Fruit fly (Drosophila melanogaster) whole organism, adult: Measurements from ENCODE around the gene Syt1.
A peak's percentile ranks its signal among the peaks of the same experiment; 100 is the strongest.

Source experiments
- CG11617 ChIP-seq: fragments of 200-800 bp; sonication (Bioruptor generic); optimal IDR thresholded peaks from 2 replicates; lab custom pipeline; 2017; ENCODE audit warnings: mild to moderate bottlenecking, missing biosample characterization, missing genetic modification reagents, missing genetic modification characterization
- CG12768 ChIP-seq: fragments of 200-800 bp; sonication (Bioruptor generic); optimal IDR thresholded peaks from 2 replicates; lab custom pipeline; 2017; ENCODE audit warnings: missing biosample characterization, missing genetic modification characterization, mild to moderate bottlenecking, moderate library complexity, missing genetic modification reagents
- CG14711 ChIP-seq: fragments of 200-800 bp; sonication (Bioruptor generic); optimal IDR thresholded peaks from 2 replicates; lab custom pipeline; 2018; ENCODE audit warnings: missing biosample characterization, mild to moderate bottlenecking, missing genetic modification characterization, moderate library complexity
- CG1620 ChIP-seq: fragments of 200-800 bp; sonication (Bioruptor generic); optimal IDR thresholded peaks from 2 replicates; lab custom pipeline; 2016; ENCODE audit warnings: missing biosample characterization, missing genetic modification characterization
- CG33017 ChIP-seq: fragments of 200-800 bp; sonication (Bioruptor generic); optimal IDR thresholded peaks from 2 replicates; lab custom pipeline; 2018; ENCODE audit warnings: missing biosample characterization, mild to moderate bottlenecking, missing genetic modification characterization, moderate library complexity
- CG5204 ChIP-seq: fragments of 200-800 bp; sonication (Bioruptor generic); optimal IDR thresholded peaks from 2 replicates; lab custom pipeline; 2016; ENCODE audit warnings: missing biosample characterization, missing genetic modification characterization
- CG7045 ChIP-seq: fragments of 200-800 bp; sonication (Bioruptor generic); optimal IDR thresholded peaks from 2 replicates; lab custom pipeline; 2017; ENCODE audit warnings: missing biosample characterization, mild to moderate bottlenecking, missing genetic modification characterization
- CG7101 ChIP-seq: fragments of 200-800 bp; sonication (Bioruptor generic); optimal IDR thresholded peaks from 2 replicates; lab custom pipeline; 2018; ENCODE audit warnings: missing biosample characterization, mild to moderate bottlenecking, missing genetic modification characterization, moderate library complexity
- Clk ChIP-seq: fragments of 200-800 bp; sonication (Bioruptor generic); optimal IDR thresholded peaks from 2 replicates; lab custom pipeline; 2017; ENCODE audit warnings: missing biosample characterization, missing genetic modification characterization
- Crg-1 ChIP-seq: fragments of 200-800 bp; sonication (Bioruptor generic); optimal IDR thresholded peaks from 2 replicates; lab custom pipeline; 2016; ENCODE audit warnings: missing biosample characterization, missing genetic modification characterization
- Hr96 ChIP-seq: fragments of 200-800 bp; sonication (Bioruptor generic); optimal IDR thresholded peaks from 2 replicates; lab custom pipeline; 2016; ENCODE audit warnings: missing biosample characterization, missing genetic modification characterization
- Mnt ChIP-seq: fragments of 200-800 bp; sonication (Bioruptor generic); optimal IDR thresholded peaks from 2 replicates; lab custom pipeline; 2016; ENCODE audit warnings: missing biosample characterization, mild to moderate bottlenecking, missing genetic modification characterization
- bab1 ChIP-seq: fragments of 200-800 bp; sonication (Bioruptor generic); optimal IDR thresholded peaks from 3 replicates; lab custom pipeline; 2019; ENCODE audit warnings: missing biosample characterization, mild to moderate bottlenecking, missing genetic modification characterization, moderate library complexity
- cic ChIP-seq: fragments of 200-800 bp; sonication (Bioruptor generic); optimal IDR thresholded peaks from 2 replicates; lab custom pipeline; 2017; ENCODE audit warnings: missing biosample characterization, mild to moderate bottlenecking, missing genetic modification characterization, moderate library complexity
- cnc ChIP-seq, 2 experiments: fragments of >200 bp; optimal IDR thresholded peaks; 2 replicates each; lab custom pipeline; 2017
- kay ChIP-seq: fragments of 200-800 bp; sonication (Bioruptor generic); peaks from one replicate; lab custom pipeline; 2016; ENCODE audit warnings: missing biosample characterization, missing genetic modification characterization, borderline replicate concordance
- ovo ChIP-seq: fragments of 200-800 bp; sonication (Bioruptor generic); optimal IDR thresholded peaks from 2 replicates; lab custom pipeline; 2016; ENCODE audit warnings: missing biosample characterization, missing genetic modification characterization
- pad ChIP-seq: fragments of 200-800 bp; sonication (Bioruptor generic); optimal IDR thresholded peaks from 3 replicates; lab custom pipeline; 2017; ENCODE audit warnings: missing biosample characterization, missing genetic modification characterization, mild to moderate bottlenecking, moderate library complexity, missing genetic modification reagents
- tj ChIP-seq: fragments of 200-800 bp; sonication (Bioruptor generic); optimal IDR thresholded peaks from 3 replicates; lab custom pipeline; 2017; ENCODE audit warnings: missing biosample characterization, mild to moderate bottlenecking, missing genetic modification characterization, moderate library complexity
- toe ChIP-seq: fragments of 200-800 bp; sonication (Bioruptor generic); optimal IDR thresholded peaks from 2 replicates; lab custom pipeline; 2016; ENCODE audit warnings: missing biosample characterization, missing genetic modification characterization

The Syt1 gene

DNA sequence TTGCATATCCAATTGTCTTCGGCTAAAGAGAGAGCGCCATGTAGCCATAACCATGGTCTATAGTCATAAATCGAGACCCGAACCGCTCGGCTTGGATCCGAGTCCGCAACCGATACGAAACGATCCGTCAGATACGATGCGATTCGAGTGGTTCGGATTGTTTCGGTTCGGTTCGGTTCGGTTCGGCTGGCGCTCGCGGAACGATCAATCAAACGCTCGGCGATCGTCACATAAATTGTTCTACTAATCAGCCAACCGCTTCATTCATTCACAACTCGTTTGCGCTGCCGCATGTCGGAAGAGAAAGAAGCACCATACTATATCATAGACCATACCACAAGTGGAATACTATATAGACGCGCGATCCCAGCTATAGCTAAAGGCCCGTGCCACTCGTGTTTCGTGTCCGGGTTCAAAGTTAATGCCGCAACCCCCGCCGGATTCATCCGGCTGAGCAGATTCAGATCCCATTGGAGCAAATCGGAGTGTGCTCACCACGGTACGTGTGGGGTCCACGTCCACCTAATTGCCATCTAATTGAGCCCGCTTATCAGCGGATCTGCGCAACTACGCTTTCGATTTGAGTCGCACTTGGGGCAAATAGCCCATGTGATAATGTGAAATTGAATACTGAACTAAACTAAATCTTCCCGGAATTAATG, 8.4 kb upstream of the Syt1 start:
- no peak for TF ChIP-seq CG11617 (GFP tag; lab: Kevin White, UChicago)
- peak; percentile 4 for TF ChIP-seq Mnt (GFP tag; lab: Kevin White, UChicago)
- TF ChIP-seq CG12768 (GFP tag; lab: Kevin White, UChicago), result no peak
- TF ChIP-seq CG1620 (GFP tag; lab: Kevin White, UChicago), result no peak
- TF ChIP-seq kay, result no peak
- peak; percentile 24 for TF ChIP-seq Hr96 (GFP tag; lab: Kevin White, UChicago)
- TF ChIP-seq CG5204 (GFP tag; lab: Kevin White, UChicago), result no peak
- peak; percentile 63 for TF ChIP-seq cic (GFP tag; lab: Kevin White, UChicago)
- TF ChIP-seq bab1 (GFP tag; lab: Kevin White, UChicago), result peak; percentile 4
- no peak for TF ChIP-seq cnc (optimal IDR thresholded peaks at IDR 0.05; lab: Kevin White, UChicago)
- TF ChIP-seq pad (GFP tag; lab: Kevin White, UChicago), result no peak
- TF ChIP-seq CG7101 (tag; lab: Kevin White, UChicago), result peak; percentile 17
- TF ChIP-seq Crg-1 (GFP tag; lab: Kevin White, UChicago), result no peak
- no peak for TF ChIP-seq CG7045 (GFP tag; lab: Kevin White, UChicago)
- TF ChIP-seq CG33017 (tag; lab: Kevin White, UChicago), result peak; percentile 4
- TF ChIP-seq toe, result peak; percentile 19
- no peak for TF ChIP-seq Clk (GFP tag; lab: Kevin White, UChicago)
- TF ChIP-seq CG14711 (tag; lab: Kevin White, UChicago), result peak; percentile 21
- TF ChIP-seq ovo (GFP tag; lab: Kevin White, UChicago), result no peak
- no peak for TF ChIP-seq tj (GFP tag; lab: Kevin White, UChicago)

- no peak for TF ChIP-seq CG7045 (GFP tag; lab: Kevin White, UChicago)
- TF ChIP-seq CG14711 (tag; lab: Kevin White, UChicago), result no peak
- no peak for TF ChIP-seq cnc (optimal IDR thresholded peaks at IDR 0.05; lab: Kevin White, UChicago)
- TF ChIP-seq CG11617 (GFP tag; lab: Kevin White, UChicago), result no peak
- no peak for TF ChIP-seq kay
- TF ChIP-seq ovo (GFP tag; lab: Kevin White, UChicago), result no peak
- no peak for TF ChIP-seq pad (GFP tag; lab: Kevin White, UChicago)
Observed at dm6 chr2L:2807597-2807996, 7.8 kb upstream of the Syt1 start.

dm6 chr2L:2806190-2806763, 6.5 kb upstream of the Syt1 start:
- TF ChIP-seq CG7101 (tag; lab: Kevin White, UChicago), result no peak
- no peak for TF ChIP-seq cic (GFP tag; lab: Kevin White, UChicago)
- TF ChIP-seq cnc (optimal IDR thresholded peaks at IDR 0.05; lab: Kevin White, UChicago), result no peak
- no peak for TF ChIP-seq Crg-1 (GFP tag; lab: Kevin White, UChicago)
- no peak for TF ChIP-seq tj (GFP tag; lab: Kevin White, UChicago)
- no peak for TF ChIP-seq kay
- TF ChIP-seq CG11617 (GFP tag; lab: Kevin White, UChicago), result no peak
- TF ChIP-seq toe, result no peak

dm6 chr2L:2804634-2805311, 5.0 kb upstream of the Syt1 start, which contains the start of gene daw:
daw (plus strand) TSS chr2L:2805261.
- TF ChIP-seq cic (GFP tag; lab: Kevin White, UChicago), result peak; percentile 7
- no peak for TF ChIP-seq ovo (GFP tag; lab: Kevin White, UChicago)
- peak; percentile 18 for TF ChIP-seq Mnt (GFP tag; lab: Kevin White, UChicago)
- peak; percentile 36 for TF ChIP-seq kay
- TF ChIP-seq CG11617 (GFP tag; lab: Kevin White, UChicago), result no peak
- peak; percentile 42 for TF ChIP-seq CG12768 (GFP tag; lab: Kevin White, UChicago)

dm6 chr2L:2802527-2802926, 2.7 kb upstream of the Syt1 start:
- no peak for TF ChIP-seq Hr96 (GFP tag; lab: Kevin White, UChicago)
- no peak for TF ChIP-seq toe
- no peak for TF ChIP-seq CG1620 (GFP tag; lab: Kevin White, UChicago)
- no peak for TF ChIP-seq tj (GFP tag; lab: Kevin White, UChicago)

DNA sequence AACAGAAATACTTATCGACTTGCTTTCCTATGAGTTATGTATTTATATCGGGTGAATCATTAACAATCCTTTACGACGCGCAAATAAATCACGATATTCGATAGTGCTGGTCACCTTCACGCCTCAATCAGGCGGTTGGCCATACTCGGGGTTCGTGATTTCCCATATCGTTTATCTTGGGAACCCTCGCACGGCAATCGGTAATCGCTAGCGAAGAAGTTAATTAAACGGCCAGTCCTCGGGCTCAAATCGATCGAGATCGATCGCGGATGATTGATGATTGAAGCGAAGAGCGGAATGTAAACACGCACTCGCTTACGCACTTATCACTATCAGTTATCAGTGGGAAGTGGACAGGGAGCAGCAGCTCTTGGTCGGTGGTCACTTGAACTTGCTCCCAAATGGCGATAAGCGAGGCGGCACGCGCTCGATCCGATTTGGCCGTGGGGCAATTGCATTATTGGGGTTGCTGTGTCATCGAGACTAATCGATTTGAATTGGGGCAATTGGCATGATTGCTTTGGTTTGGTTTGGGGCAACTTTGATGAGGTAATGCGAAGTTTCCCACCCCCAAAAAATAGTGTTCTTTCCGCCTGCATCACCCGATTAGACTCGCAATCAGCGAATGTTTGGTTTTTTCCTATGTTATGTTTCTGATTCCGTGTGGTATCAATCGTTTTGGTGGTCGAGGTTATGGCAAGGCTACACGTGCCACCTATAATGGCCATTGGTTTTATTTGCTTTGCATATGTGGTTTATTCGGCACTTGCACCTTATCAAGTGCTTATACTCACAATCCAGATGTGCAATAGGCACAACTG, 1.4 kb upstream of the Syt1 start:
- TF ChIP-seq Clk (GFP tag; lab: Kevin White, UChicago) (no peak), bab1 (GFP tag; lab: Kevin White, UChicago) (no peak), CG7101 (tag; lab: Kevin White, UChicago) (no peak), CG33017 (tag; lab: Kevin White, UChicago) (no peak), toe (no peak), pad (GFP tag; lab: Kevin White, UChicago) (no peak), CG1620 (GFP tag; lab: Kevin White, UChicago) (no peak), CG5204 (GFP tag; lab: Kevin White, UChicago) (no peak), Hr96 (GFP tag; lab: Kevin White, UChicago) (no peak), Mnt (GFP tag; lab: Kevin White, UChicago) (no peak), cic (GFP tag; lab: Kevin White, UChicago) (no peak), CG14711 (tag; lab: Kevin White, UChicago) (no peak), Crg-1 (GFP tag; lab: Kevin White, UChicago) (no peak), CG7045 (GFP tag; lab: Kevin White, UChicago) (no peak), cnc (optimal IDR thresholded peaks at IDR 0.05; lab: Kevin White, UChicago) (no peak), tj (GFP tag; lab: Kevin White, UChicago) (no peak)
